Comparison of ENCODE assay signal across 5 fruit fly cellular contexts in the genomic region with DNA sequence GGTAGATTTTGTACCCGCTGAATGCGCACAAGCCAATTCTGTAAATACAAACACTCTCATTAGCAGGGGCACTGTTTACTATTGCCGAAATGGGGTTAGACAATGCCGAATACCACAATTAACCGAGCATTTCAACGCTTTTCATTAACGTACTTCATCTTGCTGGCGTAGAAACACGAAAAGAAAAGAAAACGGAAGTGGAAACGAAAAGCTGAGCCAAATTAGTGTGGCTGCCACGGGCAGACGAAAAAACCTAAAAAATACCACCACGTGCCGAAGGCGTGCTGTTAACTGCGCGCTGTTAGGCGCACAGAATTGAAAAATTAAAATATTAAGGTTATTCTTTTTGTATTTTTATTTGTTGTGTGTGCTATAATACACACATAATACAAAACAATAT.
A peak's percentile ranks its signal among the peaks of the same experiment; 100 is the strongest.
TF ChIP-seq lines count a peak whose summit lies in the region.

A gene (minus strand): TSS at position 229 of the 400 bp plus-strand sequence.

TF ChIP-seq in whole organism, adult, 20 proteins besides CTCF, POLR2A, EP300 and RAD21 (continued from another document):
- TF ChIP-seq bab1 (GFP tag; optimal IDR thresholded peaks at IDR 0.05; lab: Kevin White, UChicago) (peak; percentile 99), kay (GFP tag; lab: Kevin White, UChicago; ENCODE audit: borderline replicate concordance) (no peak), CG12768 (GFP tag; optimal IDR thresholded peaks at IDR 0.05; lab: Kevin White, UChicago) (peak; percentile 91)

TF ChIP-seq in whole organism, embryonic, 481 proteins besides CTCF, POLR2A, EP300 and RAD21 (continued from another document and continues in another):
- peak; percentile 84 for TF ChIP-seq CG15601 (tag; optimal IDR thresholded peaks at IDR 0.05; lab: Kevin White, UChicago)
- TF ChIP-seq CG10959 (GFP tag; IDR thresholded peaks at IDR 0.05; lab: Robert Waterston, UW) = peak; percentile 73
- TF ChIP-seq lilli (GFP tag; optimal IDR thresholded peaks at IDR 0.05; lab: Kevin White, UChicago) = peak; percentile 88
- no peak for TF ChIP-seq CG2129 (GFP tag; IDR thresholded peaks at IDR 0.05; lab: Robert Waterston, UW; ENCODE audit: partially characterized antibody)
- peak; percentile 53; the same call in 1 of the 3 replicates for TF ChIP-seq B-H1 (GFP tag; IDR thresholded peaks at IDR 0.05; lab: Robert Waterston, UW)
- peak; percentile 84 for TF ChIP-seq rib (GFP tag; IDR thresholded peaks at IDR 0.05; lab: Robert Waterston, UW)
- peak; percentile 99 for TF ChIP-seq Ets97D (GFP tag; optimal IDR thresholded peaks at IDR 0.05; lab: Kevin White, UChicago)
- TF ChIP-seq chinmo (GFP tag; IDR thresholded peaks at IDR 0.05; lab: Robert Waterston, UW; ENCODE audit: partially characterized antibody) = no peak
- TF ChIP-seq CG16815 (GFP tag; optimal IDR thresholded peaks at IDR 0.05; lab: Kevin White, UChicago) = peak; percentile 47
- peak; percentile 59 for TF ChIP-seq pum (GFP tag; optimal IDR thresholded peaks at IDR 0.05; lab: Kevin White, UChicago)
- peak; percentile 92 for TF ChIP-seq CG8089 (GFP tag; optimal IDR thresholded peaks at IDR 0.05; lab: Kevin White, UChicago)
- TF ChIP-seq phol (tag; optimal IDR thresholded peaks at IDR 0.05; lab: Kevin White, UChicago) = peak; percentile 83
- TF ChIP-seq CG8290 (GFP tag; optimal IDR thresholded peaks at IDR 0.05; lab: Kevin White, UChicago) = peak; percentile 85
- TF ChIP-seq CG8290 (tag; optimal IDR thresholded peaks at IDR 0.05; lab: Kevin White, UChicago) = peak; percentile 77 to 80
- peak; percentile 90 for TF ChIP-seq HmgZ (tag; optimal IDR thresholded peaks at IDR 0.05; lab: Kevin White, UChicago)
- TF ChIP-seq nerfin-2 (GFP tag; IDR thresholded peaks at IDR 0.05; lab: Robert Waterston, UW; ENCODE audit: partially characterized antibody) = no peak
- TF ChIP-seq CG12236 (GFP tag; optimal IDR thresholded peaks at IDR 0.05; lab: Kevin White, UChicago) = peak; percentile 92
- peak; percentile 94 for TF ChIP-seq schlank (tag; optimal IDR thresholded peaks at IDR 0.05; lab: Kevin White, UChicago)
- peak; percentile 88 for TF ChIP-seq kni (GFP tag; optimal IDR thresholded peaks at IDR 0.05; lab: Kevin White, UChicago)
- TF ChIP-seq fd64A (GFP tag; optimal IDR thresholded peaks at IDR 0.05; lab: Kevin White, UChicago) = peak; percentile 93
- peak; percentile 66 for TF ChIP-seq CG8281 (tag; optimal IDR thresholded peaks at IDR 0.05; lab: Kevin White, UChicago)
- peak; percentile 85 for TF ChIP-seq CG10147 (GFP tag; optimal IDR thresholded peaks at IDR 0.05; lab: Kevin White, UChicago)
- TF ChIP-seq peb (GFP tag; IDR thresholded peaks at IDR 0.05; lab: Robert Waterston, UW) = no peak
- TF ChIP-seq Six4 (GFP tag; optimal IDR thresholded peaks at IDR 0.05; lab: Kevin White, UChicago) = peak; percentile 87
- TF ChIP-seq Hr39 (optimal IDR thresholded peaks at IDR 0.05; lab: Kevin White, UChicago) = no peak
- peak; percentile 95 for TF ChIP-seq Asciz (GFP tag; optimal IDR thresholded peaks at IDR 0.05; lab: Kevin White, UChicago)
- TF ChIP-seq caup (GFP tag; optimal IDR thresholded peaks at IDR 0.05; lab: Kevin White, UChicago; ENCODE audit: severe bottlenecking) = peak; percentile 99
- TF ChIP-seq CG10565 (GFP tag; optimal IDR thresholded peaks at IDR 0.05; lab: Kevin White, UChicago) = peak; percentile 70
- TF ChIP-seq gcm2 (GFP tag; optimal IDR thresholded peaks at IDR 0.05; lab: Kevin White, UChicago) = peak; percentile 90
- peak; percentile 83 for TF ChIP-seq wdn (GFP tag; IDR thresholded peaks at IDR 0.05; lab: Robert Waterston, UW)

TF ChIP-seq in whole organism, prepupa, 60 proteins besides CTCF, POLR2A, EP300 and RAD21 (continued from another document and continues in another):
- TF ChIP-seq CG8119 (GFP tag; IDR thresholded peaks at IDR 0.05; lab: Robert Waterston, UW) (no peak), CG1621 (tag; optimal IDR thresholded peaks at IDR 0.05; lab: Kevin White, UChicago) (peak; percentile 73), Smox (GFP tag; optimal IDR thresholded peaks at IDR 0.05; lab: Kevin White, UChicago) (peak; percentile 82), ss (GFP tag; optimal IDR thresholded peaks at IDR 0.05; lab: Kevin White, UChicago) (peak; percentile 84 to 92), CG6276 (GFP tag; optimal IDR thresholded peaks at IDR 0.05; lab: Kevin White, UChicago) (peak; percentile 58), Eip75B (GFP tag; optimal IDR thresholded peaks at IDR 0.05; lab: Kevin White, UChicago) (peak; percentile 89), net (GFP tag; optimal IDR thresholded peaks at IDR 0.05; lab: Kevin White, UChicago) (peak; percentile 95), acj6 (GFP tag; optimal IDR thresholded peaks at IDR 0.05; lab: Kevin White, UChicago) (peak; percentile 85), CG9139 (GFP tag; optimal IDR thresholded peaks at IDR 0.05; lab: Kevin White, UChicago) (peak; percentile 87), CG3032 (tag; optimal IDR thresholded peaks at IDR 0.05; lab: Kevin White, UChicago) (peak; percentile 65), CG6808 (GFP tag; optimal IDR thresholded peaks at IDR 0.05; lab: Kevin White, UChicago) (peak; percentile 78), CG8319 (GFP tag; optimal IDR thresholded peaks at IDR 0.05; lab: Kevin White, UChicago) (peak; percentile 73), CG16779 (tag; optimal IDR thresholded peaks at IDR 0.05; lab: Kevin White, UChicago) (peak; percentile 82), CG11294 (GFP tag; IDR thresholded peaks at IDR 0.05; lab: Robert Waterston, UW) (peak; percentile 18; the same call in 1 of the 2 replicates), CG3919 (GFP tag; optimal IDR thresholded peaks at IDR 0.05; lab: Kevin White, UChicago) (peak; percentile 95), CG34406 (GFP tag; optimal IDR thresholded peaks at IDR 0.05; lab: Kevin White, UChicago) (peak; percentile 86), Blimp-1 (GFP tag; optimal IDR thresholded peaks at IDR 0.05; lab: Kevin White, UChicago) (peak; percentile 75), CG6163 (GFP tag; IDR thresholded peaks at IDR 0.05; lab: Robert Waterston, UW) (peak; percentile 94), CG4318 (GFP tag; optimal IDR thresholded peaks at IDR 0.05; lab: Kevin White, UChicago) (no peak), Ets96B (tag; optimal IDR thresholded peaks at IDR 0.05; lab: Kevin White, UChicago) (peak; percentile 56), CG11902 (GFP tag; optimal IDR thresholded peaks at IDR 0.05; lab: Kevin White, UChicago) (peak; percentile 36), CG32006 (GFP tag; optimal IDR thresholded peaks at IDR 0.05; lab: Kevin White, UChicago) (peak; percentile 41), dac (GFP tag; optimal IDR thresholded peaks at IDR 0.05; lab: Kevin White, UChicago) (peak; percentile 75), pdm3 (GFP tag; optimal IDR thresholded peaks at IDR 0.05; lab: Kevin White, UChicago) (peak; percentile 85), CG6854 (GFP tag; optimal IDR thresholded peaks at IDR 0.05; lab: Kevin White, UChicago) (peak; percentile 98), CG31627 (GFP tag; optimal IDR thresholded peaks at IDR 0.05; lab: Kevin White, UChicago) (peak; percentile 79), fd85E (GFP tag; optimal IDR thresholded peaks at IDR 0.05; lab: Kevin White, UChicago) (peak; percentile 90), CG10669 (GFP tag; optimal IDR thresholded peaks at IDR 0.05; lab: Kevin White, UChicago) (peak; percentile 78), Sox14 (GFP tag; optimal IDR thresholded peaks at IDR 0.05; lab: Kevin White, UChicago) (peak; percentile 72), vri (GFP tag; optimal IDR thresholded peaks at IDR 0.05; lab: Kevin White, UChicago) (peak; percentile 92), fd59A (GFP tag; optimal IDR thresholded peaks at IDR 0.05; lab: Kevin White, UChicago) (peak; percentile 61)

TF ChIP-seq in whole organism, pupa, 21 proteins besides CTCF, POLR2A, EP300 and RAD21 (continued from another document):
- TF ChIP-seq CG13204 (GFP tag; optimal IDR thresholded peaks at IDR 0.05; lab: Kevin White, UChicago) (no peak), CG32121 (GFP tag; IDR thresholded peaks at IDR 0.05; lab: Robert Waterston, UW) (peak; percentile 62; the same call in 1 of the 2 replicates)

TF ChIP-seq in whole organism, wandering third instar larva, 38 proteins besides CTCF, POLR2A, EP300 and RAD21 (continued from another document):
- TF ChIP-seq ey (GFP tag; optimal IDR thresholded peaks at IDR 0.05; lab: Kevin White, UChicago) = peak; percentile 69
- peak; percentile 89 for TF ChIP-seq sv (GFP tag; optimal IDR thresholded peaks at IDR 0.05; lab: Kevin White, UChicago)
- TF ChIP-seq HLH106 (tag; optimal IDR thresholded peaks at IDR 0.05; lab: Kevin White, UChicago) = peak; percentile 76
- peak; percentile 63 for TF ChIP-seq CG32264 (GFP tag; optimal IDR thresholded peaks at IDR 0.05; lab: Kevin White, UChicago)
- peak; percentile 53 for TF ChIP-seq woc (GFP tag; optimal IDR thresholded peaks at IDR 0.05; lab: Kevin White, UChicago)
- peak; percentile 74 for TF ChIP-seq psq (GFP tag; optimal IDR thresholded peaks at IDR 0.05; lab: Kevin White, UChicago)
- peak; percentile 87 for TF ChIP-seq OdsH (GFP tag; optimal IDR thresholded peaks at IDR 0.05; lab: Kevin White, UChicago)
- peak; percentile 91 for TF ChIP-seq Sp1 (GFP tag; optimal IDR thresholded peaks at IDR 0.05; lab: Kevin White, UChicago)
- peak; percentile 87 for TF ChIP-seq dmrt93B (GFP tag; optimal IDR thresholded peaks at IDR 0.05; lab: Kevin White, UChicago)
- TF ChIP-seq GATAd (GFP tag; optimal IDR thresholded peaks at IDR 0.05; lab: Kevin White, UChicago) = no peak
TF ChIP-seq in whole organism, wandering third instar larva: peak in this region for 21.
